Fruit fly (Drosophila melanogaster): ENCODE data around the gene X11Lbeta.

X11Lbeta gene

dm6 chrX:10738835-10739371 lies 111.4 kb downstream of the X11Lbeta start (continued):
- TF ChIP-seq slou (GFP tag; optimal IDR thresholded peaks at IDR 0.05) (no peak), org-1 (GFP tag; optimal IDR thresholded peaks at IDR 0.05) (no peak), dm (GFP tag; optimal IDR thresholded peaks at IDR 0.05) (peak; percentile 19), Lpt (GFP tag; optimal IDR thresholded peaks at IDR 0.05) (no peak), CG13287 (GFP tag; IDR thresholded peaks at IDR 0.05; ENCODE audit: partially characterized antibody) (peak; percentile 12; the same call in 1 of the 2 replicates), chn (GFP tag; optimal IDR thresholded peaks at IDR 0.05) (no peak), lilli (GFP tag; optimal IDR thresholded peaks at IDR 0.05) (no peak), NK7.1 (GFP tag; optimal IDR thresholded peaks at IDR 0.05) (no peak), CG17568 (GFP tag; optimal IDR thresholded peaks at IDR 0.05) (no peak), Optix (GFP tag; IDR thresholded peaks at IDR 0.05) (no peak), Dfd (GFP tag; optimal IDR thresholded peaks at IDR 0.05) (no peak), fd102C (GFP tag; optimal IDR thresholded peaks at IDR 0.05) (no peak), Myb (GFP tag; optimal IDR thresholded peaks at IDR 0.05) (no peak), psq (GFP tag; optimal IDR thresholded peaks at IDR 0.05) (peak; percentile 27), twi (tag; optimal IDR thresholded peaks at IDR 0.05) (no peak), da (GFP tag; optimal IDR thresholded peaks at IDR 0.05) (no peak), trem (tag; optimal IDR thresholded peaks at IDR 0.05) (no peak), CG17802 (tag; optimal IDR thresholded peaks at IDR 0.05) (no peak), grn (GFP tag; optimal IDR thresholded peaks at IDR 0.05) (peak; percentile 82), Hr39 (optimal IDR thresholded peaks at IDR 0.05) (no peak), YL-1 (GFP tag; optimal IDR thresholded peaks at IDR 0.05) (no peak), CG16863 (GFP tag; optimal IDR thresholded peaks at IDR 0.05) (no peak), yki (optimal IDR thresholded peaks at IDR 0.05) (peak; percentile 88), Dll (GFP tag; IDR thresholded peaks at IDR 0.05; ENCODE audit: partially characterized antibody) (no peak), B-H2 (GFP tag; optimal IDR thresholded peaks at IDR 0.05) (no peak), CG2712 (tag; optimal IDR thresholded peaks at IDR 0.05) (peak; percentile 13), CG2202 (tag; optimal IDR thresholded peaks at IDR 0.05) (no peak), sd (tag; optimal IDR thresholded peaks at IDR 0.05) (no peak), CG11504 (tag; optimal IDR thresholded peaks at IDR 0.05) (peak; percentile 12), cato (GFP tag; optimal IDR thresholded peaks at IDR 0.05; ENCODE audit: borderline replicate concordance) (no peak), bsh (GFP tag; optimal IDR thresholded peaks at IDR 0.05) (peak in 1 of 2 experiments; percentile 25), mld (GFP tag; IDR thresholded peaks at IDR 0.05; ENCODE audit: partially characterized antibody) (no peak), bab2 (GFP tag; optimal IDR thresholded peaks at IDR 0.05) (no peak), NfI (GFP tag; optimal IDR thresholded peaks at IDR 0.05) (no peak), CG1832 (GFP tag; optimal IDR thresholded peaks at IDR 0.05) (peak; percentile 73), CG9215 (GFP tag; IDR thresholded peaks at IDR 0.05) (no peak), CG12942 (GFP tag; optimal IDR thresholded peaks at IDR 0.05) (no peak), luna (GFP tag; optimal IDR thresholded peaks at IDR 0.05) (no peak), MBD-R2 (GFP tag; IDR thresholded peaks at IDR 0.05) (no peak), D19B (GFP tag; optimal IDR thresholded peaks at IDR 0.05) (no peak), CG3726 (GFP tag; IDR thresholded peaks at IDR 0.05) (no peak), tx (GFP tag; optimal IDR thresholded peaks at IDR 0.05) (no peak), D19A (tag; optimal IDR thresholded peaks at IDR 0.05) (no peak), cwo (GFP tag; optimal IDR thresholded peaks at IDR 0.05) (no peak), kay (GFP tag; optimal IDR thresholded peaks at IDR 0.05) (no peak), crol (GFP tag; IDR thresholded peaks at IDR 0.05) (peak; percentile 93), cad (GFP tag; optimal IDR thresholded peaks at IDR 0.05) (no peak), CG4328 (GFP tag; optimal IDR thresholded peaks at IDR 0.05) (no peak), sna (GFP tag; IDR thresholded peaks at IDR 0.05; ENCODE audit: partially characterized antibody) (no peak), Ravus (GFP tag; IDR thresholded peaks at IDR 0.05) (no peak), CG12219 (GFP tag; optimal IDR thresholded peaks at IDR 0.05) (no peak), CG10543 (GFP tag; optimal IDR thresholded peaks at IDR 0.05) (peak; percentile 62)
